Worm (Caenorhabditis elegans) whole organism, L4 larva: Measurements from ENCODE around the gene lin-3.
A peak's percentile ranks its signal among the peaks of the same experiment; 100 is the strongest.

ENCODE experiments used
- F10B5.3 ChIP-seq: sonication (generic microtip); optimal IDR thresholded peaks from 2 replicates; lab custom pipeline; 2016; ENCODE audit warnings: mild to moderate bottlenecking, missing genetic modification characterization, missing compliant biosample characterization
- F26F4.8 ChIP-seq: fragments of 200-800 bp; sonication (Bioruptor generic); conservative IDR thresholded peaks from 2 replicates; pipeline ENCODE4 v1.3.6; 2022; ENCODE audit warnings: missing genetic modification characterization, missing compliant biosample characterization
- R02D3.7 ChIP-seq: fragments of 150-350 bp; sonication (generic microtip); optimal IDR thresholded peaks from 3 replicates; lab custom pipeline; 2014; ENCODE audit warnings: missing biosample characterization, missing genetic modification characterization
- T20F7.1 ChIP-seq: fragments of 200-800 bp; sonication (Bioruptor generic); optimal IDR thresholded peaks from 2 replicates; lab custom pipeline; 2018; ENCODE audit warnings: mild to moderate bottlenecking, missing genetic modification characterization, missing compliant biosample characterization
- T26A8.4 ChIP-seq: fragments of 200-800 bp; sonication (Bioruptor generic); IDR thresholded peaks from 2 replicates; pipeline ENCODE4 v1.3.6; 2022; ENCODE audit warnings: missing genetic modification characterization, missing compliant biosample characterization
- Y75B8A.6 ChIP-seq: fragments of 200-800 bp; sonication (Bioruptor generic); IDR thresholded peaks from 2 replicates; pipeline ENCODE4 v1.3.6; 2022; ENCODE audit warnings: missing genetic modification reagents, missing genetic modification characterization, missing compliant biosample characterization
- ZK337.2 ChIP-seq: fragments of 200-800 bp; sonication (Bioruptor generic); IDR thresholded peaks from 2 replicates; pipeline ENCODE4 v1.3.6; 2022; ENCODE audit warnings: missing genetic modification reagents, missing genetic modification characterization, missing compliant biosample characterization
- ZK546.5 ChIP-seq, 2 experiments: sonication (generic microtip); optimal IDR thresholded peaks; 2 replicates each; lab custom pipeline; 2017; ENCODE audit warnings: missing biosample characterization in 2 of 2, missing genetic modification characterization in 2 of 2
- aly-2 ChIP-seq: sonication (generic microtip); optimal IDR thresholded peaks from 2 replicates; lab custom pipeline; 2018; ENCODE audit warnings: missing biosample characterization, missing genetic modification characterization
- ama-1 ChIP-seq: fragments of 150-350 bp; optimal IDR thresholded peaks from 2 replicates; lab custom pipeline; 2014; ENCODE audit warnings: inconsistent platforms, mixed read lengths
- ces-1 ChIP-seq: fragments of 150-350 bp; sonication (generic microtip); optimal IDR thresholded peaks from 4 replicates; lab custom pipeline; 2014; ENCODE audit warnings: missing biosample characterization, missing genetic modification reagents, missing genetic modification characterization
- daf-12 ChIP-seq: fragments of 150-350 bp; optimal IDR thresholded peaks from 2 replicates; lab custom pipeline; 2014; ENCODE audit warnings: missing biosample characterization, missing genetic modification reagents, missing genetic modification characterization
- daf-19 ChIP-seq: fragments of 200-800 bp; sonication (Bioruptor generic); conservative IDR thresholded peaks from 2 replicates; pipeline ENCODE4 v1.3.6; 2022; ENCODE audit warnings: missing genetic modification characterization, missing compliant biosample characterization
- dmd-8 ChIP-seq: fragments of 200-800 bp; sonication (Bioruptor generic); IDR thresholded peaks from 2 replicates; pipeline ENCODE4 v1.3.6; 2022; ENCODE audit warnings: missing genetic modification characterization, missing compliant biosample characterization
- duxl-1 ChIP-seq: sonication (generic microtip); optimal IDR thresholded peaks from 2 replicates; lab custom pipeline; 2016; ENCODE audit warnings: mild to moderate bottlenecking, missing genetic modification characterization, moderate library complexity, missing compliant biosample characterization; ENCODE audit not compliant: poor library complexity
- egl-27 ChIP-seq: sonication (generic microtip); optimal IDR thresholded peaks from 3 replicates; lab custom pipeline; 2017; ENCODE audit warnings: missing biosample characterization, missing genetic modification reagents, missing genetic modification characterization
- egl-43 ChIP-seq: fragments of 200-800 bp; sonication (Bioruptor generic); IDR thresholded peaks from 2 replicates; pipeline ENCODE4 v1.3.6; 2022; ENCODE audit warnings: missing genetic modification reagents, missing genetic modification characterization, missing compliant biosample characterization
- hif-1 ChIP-seq, 2 experiments: sonication (generic microtip); optimal IDR thresholded peaks; 2 replicates each; lab custom pipeline; 2016 to 2017; ENCODE audit warnings: missing compliant biosample characterization in 2 of 2, missing genetic modification characterization in 2 of 2, missing genetic modification reagents in 2 of 2, missing genotype in 2 of 2, mild to moderate bottlenecking in 1 of 2
- hlh-11 ChIP-seq: fragments of 200-800 bp; sonication (Bioruptor generic); optimal IDR thresholded peaks from 2 replicates; lab custom pipeline; 2018; ENCODE audit warnings: mild to moderate bottlenecking, missing genetic modification characterization, missing compliant biosample characterization
- hmg-1.1 ChIP-seq: fragments of 200-800 bp; sonication (Bioruptor generic); IDR thresholded peaks from 2 replicates; pipeline ENCODE4 v1.3.6; 2022; ENCODE audit warnings: missing genetic modification reagents, missing genetic modification characterization, missing compliant biosample characterization
- jun-1 ChIP-seq: fragments of 150-350 bp; optimal IDR thresholded peaks from 2 replicates; lab custom pipeline; 2014; ENCODE audit warnings: missing biosample characterization, missing genetic modification reagents, missing genetic modification characterization
- lin-1 ChIP-seq: fragments of 200-800 bp; sonication (Bioruptor generic); IDR thresholded peaks from 2 replicates; pipeline ENCODE4 v1.3.6; 2022; ENCODE audit warnings: missing genetic modification reagents, missing genetic modification characterization, missing compliant biosample characterization
- lin-15B ChIP-seq: fragments of 150-350 bp; sonication (generic microtip); optimal IDR thresholded peaks from 3 replicates; lab custom pipeline; 2014; ENCODE audit warnings: missing biosample characterization, missing genetic modification characterization
- lir-3 ChIP-seq: sonication (generic microtip); optimal IDR thresholded peaks from 2 replicates; lab custom pipeline; 2016; ENCODE audit warnings: mild to moderate bottlenecking, missing genetic modification characterization, missing compliant biosample characterization
- madf-9 ChIP-seq: fragments of 200-800 bp; sonication (Bioruptor generic); conservative IDR thresholded peaks from 2 replicates; pipeline ENCODE4 v1.3.6; 2022; ENCODE audit warnings: missing genetic modification reagents, missing genetic modification characterization, missing compliant biosample characterization
- mdt-29 ChIP-seq: fragments of 200-800 bp; sonication (Bioruptor generic); IDR thresholded peaks from 2 replicates; pipeline ENCODE4 v1.3.6; 2022; ENCODE audit warnings: missing genetic modification reagents, missing genetic modification characterization, missing compliant biosample characterization
- mes-2 ChIP-seq: sonication (generic microtip); optimal IDR thresholded peaks from 2 replicates; lab custom pipeline; 2016; ENCODE audit warnings: missing genotype, mild to moderate bottlenecking, missing genetic modification characterization, missing compliant biosample characterization; ENCODE audit not compliant: poor library complexity, severe bottlenecking
- mxl-2 ChIP-seq: fragments of 200-800 bp; sonication (Bioruptor generic); conservative IDR thresholded peaks from 2 replicates; pipeline ENCODE4 v1.3.6; 2022; ENCODE audit warnings: missing genetic modification reagents, missing genetic modification characterization, missing compliant biosample characterization
- mxl-3 ChIP-seq: fragments of 200-800 bp; sonication (Bioruptor generic); optimal IDR thresholded peaks from 2 replicates; lab custom pipeline; 2018; ENCODE audit warnings: mild to moderate bottlenecking, missing genetic modification characterization, missing compliant biosample characterization
- nhr-102 ChIP-seq: sonication (generic microtip); optimal IDR thresholded peaks from 2 replicates; lab custom pipeline; 2016; ENCODE audit warnings: mild to moderate bottlenecking, missing genetic modification characterization, moderate library complexity, missing compliant biosample characterization
- nhr-11 ChIP-seq: fragments of 150-350 bp; optimal IDR thresholded peaks from 2 replicates; lab custom pipeline; 2014; ENCODE audit warnings: missing biosample characterization, missing genetic modification characterization
- nhr-237 ChIP-seq: sonication (generic microtip); optimal IDR thresholded peaks from 2 replicates; lab custom pipeline; 2017; ENCODE audit warnings: missing biosample characterization, missing genetic modification characterization
- nhr-42 ChIP-seq: fragments of 200-800 bp; sonication (Bioruptor generic); IDR thresholded peaks from 2 replicates; pipeline ENCODE4 v1.3.6; 2022; ENCODE audit warnings: missing genetic modification characterization, missing compliant biosample characterization
- nhr-48 ChIP-seq: sonication (generic microtip); optimal IDR thresholded peaks from 2 replicates; lab custom pipeline; 2016; ENCODE audit warnings: mild to moderate bottlenecking, missing genetic modification characterization, missing compliant biosample characterization
- nhr-6 ChIP-seq: fragments of 150-350 bp; optimal IDR thresholded peaks from 2 replicates; lab custom pipeline; 2014; ENCODE audit warnings: missing biosample characterization, missing genetic modification characterization
- nhr-76 ChIP-seq: fragments of 150-350 bp; optimal IDR thresholded peaks from 2 replicates; lab custom pipeline; 2014; ENCODE audit warnings: missing biosample characterization, missing genetic modification characterization
- nhr-77 ChIP-seq: fragments of 150-350 bp; optimal IDR thresholded peaks from 2 replicates; lab custom pipeline; 2014; ENCODE audit warnings: missing biosample characterization, missing genetic modification characterization
- pqm-1 ChIP-seq: sonication (generic microtip); optimal IDR thresholded peaks from 2 replicates; lab custom pipeline; 2017; ENCODE audit warnings: missing biosample characterization, missing genetic modification characterization
- saeg-2 ChIP-seq: fragments of 200-800 bp; sonication (Bioruptor generic); IDR thresholded peaks from 2 replicates; pipeline ENCODE4 v1.3.6; 2022; ENCODE audit warnings: missing genetic modification reagents, missing genetic modification characterization, missing compliant biosample characterization
- sdz-12 ChIP-seq: fragments of 200-800 bp; sonication (Bioruptor generic); optimal IDR thresholded peaks from 2 replicates; lab custom pipeline; 2018; ENCODE audit warnings: mild to moderate bottlenecking, missing genetic modification characterization, missing compliant biosample characterization
- set-16 ChIP-seq: fragments of 200-800 bp; sonication (Bioruptor generic); IDR thresholded peaks from 2 replicates; pipeline ENCODE4 v1.3.6; 2022; ENCODE audit warnings: missing genetic modification reagents, missing genetic modification characterization, missing compliant biosample characterization
- skn-1 ChIP-seq: fragments of 150-350 bp; optimal IDR thresholded peaks from 2 replicates; lab custom pipeline; 2014; ENCODE audit warnings: missing biosample characterization, missing genetic modification characterization
- snpc-1.2 ChIP-seq: fragments of 200-800 bp; sonication (Bioruptor generic); IDR thresholded peaks from 2 replicates; pipeline ENCODE4 v1.3.6; 2022; ENCODE audit warnings: missing genetic modification reagents, missing genetic modification characterization, missing compliant biosample characterization
- snpc-4 ChIP-seq: fragments of 150-350 bp; optimal IDR thresholded peaks from 2 replicates; lab custom pipeline; 2014; ENCODE audit warnings: missing biosample characterization, missing genetic modification characterization
- spr-1 ChIP-seq: sonication (generic microtip); optimal IDR thresholded peaks from 2 replicates; lab custom pipeline; 2016; ENCODE audit warnings: mild to moderate bottlenecking, missing genetic modification characterization, missing compliant biosample characterization
- tra-1 ChIP-seq: fragments of 200-800 bp; sonication (Bioruptor generic); IDR thresholded peaks from 2 replicates; pipeline ENCODE4 v1.3.6; 2022; ENCODE audit warnings: missing genetic modification reagents, missing genetic modification characterization, missing compliant biosample characterization
- unc-130 ChIP-seq: sonication (generic microtip); optimal IDR thresholded peaks from 2 replicates; lab custom pipeline; 2016; ENCODE audit warnings: missing genetic modification reagents, missing genetic modification characterization, missing compliant biosample characterization
- unc-39 ChIP-seq: sonication (generic microtip); optimal IDR thresholded peaks from 2 replicates; lab custom pipeline; 2017; ENCODE audit warnings: missing biosample characterization, missing genetic modification characterization
- unc-62 ChIP-seq, 3 experiments: fragments of 150-350 bp in 1 of 3; sonication (generic microtip); optimal IDR thresholded peaks in 2 of 3; peaks in 1 of 3; 1 replicate in 1 of 3; 2 replicates in 2 of 3; lab custom pipeline; 2014 to 2017; ENCODE audit warnings: missing biosample characterization in 3 of 3, missing genetic modification characterization in 3 of 3, missing genetic modification reagents in 3 of 3, missing genotype in 1 of 3
- vab-7 ChIP-seq: fragments of 200-800 bp; sonication (Bioruptor generic); IDR thresholded peaks from 2 replicates; pipeline ENCODE4 v1.3.6; 2022; ENCODE audit warnings: missing genetic modification reagents, missing genetic modification characterization, missing compliant biosample characterization
- zip-11 ChIP-seq: fragments of 200-800 bp; sonication (Bioruptor generic); IDR thresholded peaks from 2 replicates; pipeline ENCODE4 v1.3.6; 2022; ENCODE audit warnings: missing genetic modification characterization, missing compliant biosample characterization

lin-3 gene

ce11 chrIV:11025941-11026340 lies 28.2 kb upstream of the lin-3 start (continued):
- TF ChIP-seq nhr-6 (tag; lab: Kevin White, UChicago) (peak; percentile 10), daf-19 (GFP tag; lab: Robert Waterston, UW) (peak; percentile 85), nhr-48 (tag; lab: Kevin White, UChicago) (peak; percentile 43), ama-1 (lab: Kevin White, UChicago) (no peak), dmd-8 (GFP tag; lab: Robert Waterston, UW) (peak; percentile 86), unc-62 (GFP tag; optimal IDR thresholded peaks at IDR 0.05 in 1 of 2; lab: Kevin White, UChicago) (peak in 1 of 2 experiments; percentile 24), unc-62 (tag; optimal IDR thresholded peaks at IDR 0.05; lab: Kevin White, UChicago) (no peak), saeg-2 (GFP tag; lab: Robert Waterston, UW) (no peak), snpc-1.2 (peak; percentile 92), set-16 (GFP tag; lab: Robert Waterston, UW) (peak; percentile 39; the same call in 1 of the 2 replicates), snpc-4 (tag; lab: Kevin White, UChicago) (no peak), pqm-1 (no peak), zip-11 (GFP tag; lab: Robert Waterston, UW) (no peak), jun-1 (no peak), T26A8.4 (GFP tag; lab: Robert Waterston, UW) (peak; percentile 72), nhr-42 (GFP tag; lab: Robert Waterston, UW) (peak; percentile 50; the same call in 1 of the 2 replicates), unc-130 (GFP tag; lab: Kevin White, UChicago) (peak; percentile 75), daf-12 (tag; lab: Kevin White, UChicago) (no peak), duxl-1 (peak; percentile 18), ces-1 (no peak), mdt-29 (GFP tag; lab: Robert Waterston, UW) (peak; percentile 57; the same call in 1 of the 2 replicates), nhr-76 (tag; lab: Kevin White, UChicago) (no peak), nhr-77 (no peak), mxl-3 (GFP tag; lab: Kevin White, UChicago) (peak; percentile 75), lir-3 (peak; percentile 17), egl-27 (tag; lab: Kevin White, UChicago) (no peak), nhr-102 (tag; lab: Kevin White, UChicago) (peak; percentile 73), ZK337.2 (GFP tag; lab: Robert Waterston, UW) (peak; percentile 65; the same call in 1 of the 2 replicates), sdz-12 (GFP tag; lab: Kevin White, UChicago) (no peak), tra-1 (peak; percentile 76), lin-15B (tag; lab: Kevin White, UChicago) (no peak), T20F7.1 (peak; percentile 31), nhr-11 (no peak), mes-2 (peak; percentile 79), hmg-1.1 (GFP tag; lab: Robert Waterston, UW) (no peak), Y75B8A.6 (peak; percentile 75; the same call in 1 of the 2 replicates), vab-7 (GFP tag; lab: Robert Waterston, UW) (peak; percentile 87), ZK546.5 (tag; optimal IDR thresholded peaks at IDR 0.05; lab: Kevin White, UChicago) (no peak), hlh-11 (tag; lab: Kevin White, UChicago) (no peak), nhr-237 (tag; lab: Kevin White, UChicago) (no peak), aly-2 (tag; lab: Kevin White, UChicago) (no peak), lin-1 (GFP tag; lab: Robert Waterston, UW) (peak; percentile 78), mxl-2 (GFP tag; lab: Robert Waterston, UW) (0 out of 2 replicates have a peak, but pooled peaks have one; percentile 23), madf-9 (GFP tag; lab: Robert Waterston, UW) (peak; percentile 74), F10B5.3 (peak; percentile 35), R02D3.7 (tag; lab: Kevin White, UChicago) (no peak), unc-39 (tag; lab: Kevin White, UChicago) (no peak), spr-1 (tag; lab: Kevin White, UChicago) (peak; percentile 77), F26F4.8 (GFP tag; lab: Robert Waterston, UW) (peak; percentile 89), hif-1 (tag; optimal IDR thresholded peaks at IDR 0.05; lab: Kevin White, UChicago) (peak in 1 of 2 experiments; percentile 54), skn-1 (tag; lab: Kevin White, UChicago) (no peak), egl-43 (GFP tag; lab: Robert Waterston, UW) (peak; percentile 93)
